Fruit fly (Drosophila melanogaster) whole organism, embryonic: Measurements from ENCODE around the gene CG5087.

Experiments used
- ATbp ChIP-seq: fragments of 200-800 bp; sonication (Bioruptor generic); optimal IDR thresholded peaks from 2 replicates; lab custom pipeline; 2017; ENCODE audit warnings: missing biosample characterization, mild to moderate bottlenecking, missing genetic modification characterization, missing genetic modification reagents
- Asciz ChIP-seq: fragments of 200-800 bp; sonication (Bioruptor generic); optimal IDR thresholded peaks from 2 replicates; lab custom pipeline; 2017; ENCODE audit warnings: missing biosample characterization, mild to moderate bottlenecking, missing genetic modification characterization, missing genetic modification reagents
- Atf-2 ChIP-seq: fragments of 200-800 bp; sonication (Bioruptor generic); optimal IDR thresholded peaks from 2 replicates; lab custom pipeline; 2016; ENCODE audit warnings: missing biosample characterization, missing genetic modification characterization
- Bteb2 ChIP-seq: fragments of 200-800 bp; sonication (Bioruptor generic); optimal IDR thresholded peaks from 2 replicates; lab custom pipeline; 2016; ENCODE audit warnings: missing biosample characterization, missing genetic modification characterization
- CG1233 ChIP-seq: fragments of 200-800 bp; sonication (Bioruptor generic); optimal IDR thresholded peaks from 4 replicates; lab custom pipeline; 2018; ENCODE audit warnings: missing biosample characterization, mild to moderate bottlenecking, missing genetic modification characterization
- CG12659 ChIP-seq: fragments of 200-800 bp; sonication (Bioruptor generic); optimal IDR thresholded peaks from 3 replicates; lab custom pipeline; 2017; ENCODE audit warnings: mild to moderate bottlenecking, missing biosample characterization, missing genetic modification reagents, missing genetic modification characterization
- CG12942 ChIP-seq: fragments of 200-800 bp; sonication (Bioruptor generic); optimal IDR thresholded peaks from 3 replicates; lab custom pipeline; 2016; ENCODE audit warnings: missing biosample characterization, missing genetic modification characterization
- CG13287 ChIP-seq: fragments of 200-800 bp; sonication (Bioruptor generic); IDR thresholded peaks from 2 replicates; pipeline ENCODE4 v1.3.6; 2022; ENCODE audit warnings: missing biosample characterization, missing genetic modification characterization; ENCODE audit not compliant: partially characterized antibody
- CG16863 ChIP-seq: fragments of 200-800 bp; sonication (Bioruptor generic); optimal IDR thresholded peaks from 3 replicates; lab custom pipeline; 2016; ENCODE audit warnings: missing biosample characterization, missing genetic modification characterization
- CG17359 ChIP-seq: fragments of 200-800 bp; sonication (Bioruptor generic); optimal IDR thresholded peaks from 3 replicates; lab custom pipeline; 2018; ENCODE audit warnings: missing biosample characterization, mild to moderate bottlenecking, missing genetic modification characterization, moderate library complexity
- CG1832 ChIP-seq: fragments of 200-800 bp; sonication (Bioruptor generic); optimal IDR thresholded peaks from 2 replicates; lab custom pipeline; 2017; ENCODE audit warnings: missing biosample characterization, mild to moderate bottlenecking, missing genetic modification characterization, inconsistent platforms
- CG2712 ChIP-seq: fragments of 200-800 bp; optimal IDR thresholded peaks from 3 replicates; lab custom pipeline; 2019; ENCODE audit warnings: missing biosample characterization, mild to moderate bottlenecking, missing genetic modification characterization, moderate library complexity
- CG34376 ChIP-seq: fragments of 200-800 bp; sonication (Bioruptor generic); optimal IDR thresholded peaks from 2 replicates; lab custom pipeline; 2018; ENCODE audit warnings: missing biosample characterization, mild to moderate bottlenecking, missing genetic modification characterization
- CG4404 ChIP-seq: fragments of 200-800 bp; sonication (Bioruptor generic); IDR thresholded peaks from 2 replicates; pipeline ENCODE4 v1.3.6; 2022; ENCODE audit warnings: missing biosample characterization, missing genetic modification characterization
- CG5953 ChIP-seq: fragments of 200-800 bp; sonication (Bioruptor generic); IDR thresholded peaks from 2 replicates; pipeline ENCODE4 v1.3.6; 2022; ENCODE audit warnings: missing biosample characterization, missing genetic modification characterization
- CG7987 ChIP-seq: fragments of 200-800 bp; sonication (Bioruptor generic); optimal IDR thresholded peaks from 2 replicates; lab custom pipeline; 2018; ENCODE audit warnings: missing biosample characterization, mild to moderate bottlenecking, missing genetic modification characterization, moderate library complexity
- CG8359 ChIP-seq: fragments of 200-800 bp; sonication (Bioruptor generic); optimal IDR thresholded peaks from 2 replicates; lab custom pipeline; 2017; ENCODE audit warnings: missing biosample characterization, mild to moderate bottlenecking, missing genetic modification characterization, borderline replicate concordance
- CG9727 ChIP-seq: fragments of 200-800 bp; sonication (Bioruptor generic); optimal IDR thresholded peaks from 3 replicates; lab custom pipeline; 2017; ENCODE audit warnings: missing biosample characterization, mild to moderate bottlenecking, missing genetic modification characterization
- Chrac-16 ChIP-seq: fragments of 200-800 bp; sonication (Bioruptor generic); optimal IDR thresholded peaks from 3 replicates; lab custom pipeline; 2016; ENCODE audit warnings: missing biosample characterization, missing genetic modification characterization
- CoRest ChIP-seq: fragments of 200-800 bp; sonication (Bioruptor generic); optimal IDR thresholded peaks from 3 replicates; lab custom pipeline; 2018; ENCODE audit warnings: missing biosample characterization, mild to moderate bottlenecking, missing genetic modification characterization, moderate library complexity
- Dad ChIP-seq: fragments of 200-800 bp; sonication (Bioruptor generic); optimal IDR thresholded peaks from 3 replicates; lab custom pipeline; 2016; ENCODE audit warnings: missing biosample characterization, missing genetic modification characterization
- Deaf1 ChIP-seq: fragments of 200-800 bp; optimal IDR thresholded peaks from 3 replicates; lab custom pipeline; 2019; ENCODE audit warnings: missing biosample characterization, mild to moderate bottlenecking, missing genetic modification characterization, moderate library complexity
- Dll ChIP-seq: fragments of 200-800 bp; sonication (Bioruptor generic); IDR thresholded peaks from 4 replicates; pipeline ENCODE4 v1.3.6; 2022; ENCODE audit warnings: missing biosample characterization, missing genetic modification characterization; ENCODE audit not compliant: partially characterized antibody
- Eip74EF ChIP-seq, 2 experiments: fragments of 200-800 bp in 1 of 2; fragments of >200 bp in 1 of 2; sonication (Bioruptor generic) in 1 of 2; optimal IDR thresholded peaks; 2 replicates each; lab custom pipeline; 2017 to 2019; ENCODE audit warnings: missing biosample characterization in 2 of 2, missing genetic modification characterization in 2 of 2, mild to moderate bottlenecking in 1 of 2, moderate library complexity in 1 of 2
- Elba2 ChIP-seq: fragments of 200-800 bp; sonication (Bioruptor generic); optimal IDR thresholded peaks from 3 replicates; lab custom pipeline; 2016; ENCODE audit warnings: missing biosample characterization, missing genetic modification characterization
- Hmr ChIP-seq: fragments of 200-800 bp; sonication (Bioruptor generic); optimal IDR thresholded peaks from 3 replicates; lab custom pipeline; 2017; ENCODE audit warnings: mild to moderate bottlenecking, missing biosample characterization, missing genetic modification reagents, missing genetic modification characterization
- MTF-1 ChIP-seq: fragments of 200-800 bp; sonication (Bioruptor generic); optimal IDR thresholded peaks from 2 replicates; lab custom pipeline; 2018; ENCODE audit warnings: missing biosample characterization, mild to moderate bottlenecking, missing genetic modification characterization, borderline replicate concordance
- Tbp ChIP-seq: fragments of >200 bp; optimal IDR thresholded peaks from 2 replicates; lab custom pipeline; 2018; ENCODE audit warnings: missing biosample characterization, missing genetic modification characterization
- al ChIP-seq: fragments of 200-800 bp; sonication (Bioruptor generic); IDR thresholded peaks from 2 replicates; pipeline ENCODE4 v1.3.6; 2022; ENCODE audit warnings: missing biosample characterization, missing genetic modification characterization
- aop ChIP-seq: fragments of 200-800 bp; sonication (Bioruptor generic); IDR thresholded peaks from 2 replicates; pipeline ENCODE4 v1.3.6; 2022; ENCODE audit warnings: missing biosample characterization, missing genetic modification characterization
- ap ChIP-seq: fragments of 200-800 bp; sonication (Bioruptor generic); IDR thresholded peaks from 2 replicates; pipeline ENCODE4 v1.3.6; 2022; ENCODE audit warnings: missing biosample characterization, missing genetic modification characterization
- bsh ChIP-seq, 2 experiments: fragments of 200-800 bp; sonication (Bioruptor generic); optimal IDR thresholded peaks; 2 replicates each; lab custom pipeline; 2017 to 2018; ENCODE audit warnings: mild to moderate bottlenecking in 2 of 2, missing biosample characterization in 2 of 2, missing genetic modification characterization in 2 of 2, moderate library complexity in 1 of 2
- btn ChIP-seq: fragments of 200-800 bp; sonication (Bioruptor generic); optimal IDR thresholded peaks from 2 replicates; lab custom pipeline; 2016; ENCODE audit warnings: missing biosample characterization, missing genetic modification characterization
- cas ChIP-seq: fragments of 200-800 bp; sonication (Bioruptor generic); IDR thresholded peaks from 2 replicates; pipeline ENCODE4 v1.3.6; 2022; ENCODE audit warnings: missing biosample characterization, missing genetic modification characterization
- caup ChIP-seq: fragments of 200-800 bp; sonication (Bioruptor generic); optimal IDR thresholded peaks from 3 replicates; lab custom pipeline; 2017; ENCODE audit warnings: missing biosample characterization, mild to moderate bottlenecking, missing genetic modification characterization, moderate library complexity; ENCODE audit not compliant: severe bottlenecking
- crol ChIP-seq: fragments of 200-800 bp; sonication (Bioruptor generic); IDR thresholded peaks from 2 replicates; pipeline ENCODE4 v1.3.6; 2022; ENCODE audit warnings: missing biosample characterization, missing genetic modification characterization
- disco-r ChIP-seq: fragments of 200-800 bp; sonication (Bioruptor generic); optimal IDR thresholded peaks from 2 replicates; lab custom pipeline; 2016; ENCODE audit warnings: missing biosample characterization, missing genetic modification characterization
- eve ChIP-seq, 2 experiments: fragments of >200 bp; optimal IDR thresholded peaks; 2 replicates each; lab custom pipeline; 2017; ENCODE audit warnings: missing biosample characterization in 2 of 2, missing genetic modification characterization in 2 of 2
- fd64A ChIP-seq: fragments of 200-800 bp; sonication (Bioruptor generic); optimal IDR thresholded peaks from 3 replicates; lab custom pipeline; 2018; ENCODE audit warnings: missing biosample characterization, mild to moderate bottlenecking, missing genetic modification characterization
- kay ChIP-seq: fragments of 200-800 bp; sonication (Bioruptor generic); optimal IDR thresholded peaks from 2 replicates; lab custom pipeline; 2016; ENCODE audit warnings: missing biosample characterization, missing genetic modification characterization
- klu ChIP-seq: fragments of 200-800 bp; sonication (Bioruptor generic); IDR thresholded peaks from 2 replicates; pipeline ENCODE4 v1.3.6; 2022; ENCODE audit warnings: missing biosample characterization, missing genetic modification characterization
- pzg ChIP-seq: fragments of 200-800 bp; sonication (Bioruptor generic); optimal IDR thresholded peaks from 3 replicates; lab custom pipeline; 2018; ENCODE audit warnings: missing biosample characterization, mild to moderate bottlenecking, missing genetic modification characterization, moderate library complexity
- salm ChIP-seq: fragments of 200-800 bp; sonication (Bioruptor generic); optimal IDR thresholded peaks from 2 replicates; lab custom pipeline; 2018; ENCODE audit warnings: missing biosample characterization, mild to moderate bottlenecking, missing genetic modification characterization
- so ChIP-seq: fragments of 200-800 bp; sonication (Bioruptor generic); IDR thresholded peaks from 3 replicates; pipeline ENCODE4 v1.3.6; 2022; ENCODE audit warnings: missing biosample characterization, missing genetic modification characterization
- sob ChIP-seq: fragments of 200-800 bp; sonication (Bioruptor generic); IDR thresholded peaks from 2 replicates; pipeline ENCODE4 v1.3.6; 2022; ENCODE audit warnings: missing biosample characterization, missing genetic modification characterization
- trh ChIP-seq: fragments of 200-800 bp; sonication (Bioruptor generic); optimal IDR thresholded peaks from 2 replicates; lab custom pipeline; 2016; ENCODE audit warnings: missing biosample characterization, missing genetic modification characterization
- ttk ChIP-seq: fragments of 200-800 bp; sonication (Bioruptor generic); IDR thresholded peaks from 2 replicates; pipeline ENCODE4 v2.1.2; 2022; ENCODE audit warnings: missing biosample characterization, missing genetic modification characterization
- vnd ChIP-seq: fragments of 200-800 bp; sonication (Bioruptor generic); IDR thresholded peaks from 3 replicates; pipeline ENCODE4 v1.3.6; 2022; ENCODE audit warnings: missing biosample characterization, missing genetic modification characterization; ENCODE audit not compliant: partially characterized antibody
- z ChIP-seq: fragments of 200-800 bp; sonication (Bioruptor generic); IDR thresholded peaks from 3 replicates; pipeline ENCODE4 v1.3.6; 2022; ENCODE audit warnings: missing biosample characterization, missing genetic modification characterization

CG5087 gene

DNA sequence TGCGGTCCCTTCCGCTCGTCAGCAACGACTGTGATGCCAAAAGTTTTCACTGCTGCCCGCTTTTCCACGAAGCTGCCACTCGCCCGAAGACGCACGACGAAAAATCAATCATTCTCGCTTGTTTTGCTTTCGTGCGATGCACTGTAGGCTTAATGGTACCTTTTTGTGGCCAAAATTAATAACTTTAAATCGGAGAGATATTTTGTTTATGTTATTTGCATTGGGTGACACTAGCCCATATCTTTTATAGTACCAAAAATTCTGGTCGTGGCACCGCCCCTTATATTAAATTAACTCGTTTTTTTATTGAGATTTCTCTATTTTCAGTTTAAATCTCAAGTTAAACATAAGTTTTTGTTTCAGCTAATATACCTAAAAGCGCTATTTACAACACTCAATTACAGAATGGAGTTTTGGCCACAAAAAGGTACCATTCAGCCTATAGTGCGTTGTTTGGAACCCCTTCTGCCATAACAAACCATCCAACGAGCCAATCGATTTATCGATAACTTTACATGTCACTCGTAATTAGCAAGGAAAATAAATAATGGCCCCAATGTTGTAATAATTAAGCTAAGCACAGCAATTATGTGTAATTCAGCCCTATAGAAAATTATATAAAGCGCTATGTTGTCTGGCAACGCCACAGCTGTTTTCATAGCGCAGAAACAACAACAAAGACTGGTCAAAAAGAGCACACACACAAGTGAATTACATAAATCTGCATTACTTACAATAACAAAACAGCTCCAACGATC, 44.6 kb upstream of the CG5087 start (continued):
- TF ChIP-seq cas (GFP tag; lab: Robert Waterston, UW), result no peak
- no peak for TF ChIP-seq CG1832
- peak; percentile 26; the same call in 1 of the 3 replicates for TF ChIP-seq vnd (GFP tag; lab: Robert Waterston, UW)
- TF ChIP-seq klu (GFP tag; lab: Robert Waterston, UW), result no peak
- peak; percentile 67 for TF ChIP-seq CG12659
- TF ChIP-seq trh, result no peak
- no peak; the same call in 2 of the 4 replicates for TF ChIP-seq Dll
- TF ChIP-seq CG13287 (GFP tag; lab: Robert Waterston, UW), result peak; percentile 30
- TF ChIP-seq ap (GFP tag; lab: Robert Waterston, UW), result no peak
- peak; percentile 20 for TF ChIP-seq CG16863 (GFP tag; lab: Kevin White, UChicago)
- TF ChIP-seq bsh (GFP tag; optimal IDR thresholded peaks at IDR 0.05; lab: Kevin White, UChicago), result peak; percentile 64
- peak; percentile 11 for TF ChIP-seq CG7987 (GFP tag; lab: Kevin White, UChicago)
- peak; percentile 68 for TF ChIP-seq Asciz (GFP tag; lab: Kevin White, UChicago)
- TF ChIP-seq CG8359 (GFP tag; lab: Kevin White, UChicago), result peak; percentile 34
- TF ChIP-seq caup (GFP tag; lab: Kevin White, UChicago), result peak; percentile 60
- TF ChIP-seq CG4404, result no peak
- TF ChIP-seq Deaf1, result peak; percentile 99
- TF ChIP-seq Hmr (GFP tag; lab: Kevin White, UChicago), result peak; percentile 89
- peak; percentile 72 for TF ChIP-seq CG2712
- TF ChIP-seq CG34376 (GFP tag; lab: Kevin White, UChicago), result peak; percentile 78
- TF ChIP-seq Tbp (GFP tag; lab: Kevin White, UChicago), result no peak
- TF ChIP-seq CG12942 (GFP tag; lab: Kevin White, UChicago), result no peak
- peak in 1 of 2 experiments; percentile 18 for TF ChIP-seq Eip74EF (GFP tag; optimal IDR thresholded peaks at IDR 0.05; lab: Kevin White, UChicago)
- no peak for TF ChIP-seq eve (GFP tag; optimal IDR thresholded peaks at IDR 0.05; lab: Kevin White, UChicago)
- TF ChIP-seq ttk (GFP tag; lab: Robert Waterston, UW), result no peak
- no peak for TF ChIP-seq Chrac-16 (GFP tag; lab: Kevin White, UChicago)
- peak; percentile 70 for TF ChIP-seq ATbp (GFP tag; lab: Kevin White, UChicago)
- TF ChIP-seq salm (tag; lab: Kevin White, UChicago), result peak; percentile 49
- no peak for TF ChIP-seq z
- TF ChIP-seq pzg (GFP tag; lab: Kevin White, UChicago), result peak; percentile 21
- TF ChIP-seq Elba2, result no peak
- peak; percentile 49 for TF ChIP-seq CG1233 (GFP tag; lab: Kevin White, UChicago)
- no peak for TF ChIP-seq aop (GFP tag; lab: Robert Waterston, UW)
- no peak for TF ChIP-seq Bteb2
- TF ChIP-seq Dad, result no peak
- TF ChIP-seq al (GFP tag; lab: Robert Waterston, UW), result 0 out of 2 replicates have a peak, but pooled peaks have one; percentile 38
- TF ChIP-seq CoRest (tag; lab: Kevin White, UChicago), result peak; percentile 82
- TF ChIP-seq CG5953, result no peak
- peak; percentile 63 for TF ChIP-seq CG9727
- TF ChIP-seq btn (GFP tag; lab: Kevin White, UChicago), result no peak
- no peak for TF ChIP-seq Atf-2 (GFP tag; lab: Kevin White, UChicago)
- no peak for TF ChIP-seq fd64A (GFP tag; lab: Kevin White, UChicago)
- peak; percentile 71 for TF ChIP-seq CG17359
- no peak for TF ChIP-seq kay (GFP tag; lab: Kevin White, UChicago)
- no peak for TF ChIP-seq crol (GFP tag; lab: Robert Waterston, UW)
- peak; percentile 25 for TF ChIP-seq MTF-1 (GFP tag; lab: Kevin White, UChicago)
- no peak for TF ChIP-seq sob (GFP tag; lab: Robert Waterston, UW)
- peak; percentile 57 for TF ChIP-seq disco-r (GFP tag; lab: Kevin White, UChicago)
- no peak for TF ChIP-seq so (GFP tag; lab: Robert Waterston, UW)
